Fruit fly (Drosophila melanogaster) whole organism, embryonic: Measurements from ENCODE around the gene CG34245.

Experiments
- CG10979 ChIP-seq: fragments of 200-800 bp; sonication (Bioruptor generic); optimal IDR thresholded peaks from 2 replicates; lab custom pipeline; 2018; ENCODE audit warnings: missing biosample characterization, mild to moderate bottlenecking, missing genetic modification characterization, moderate library complexity
- CG8388 ChIP-seq: fragments of 200-800 bp; sonication (Bioruptor generic); optimal IDR thresholded peaks from 2 replicates; lab custom pipeline; 2019; ENCODE audit warnings: missing biosample characterization, mild to moderate bottlenecking, missing genetic modification characterization, moderate library complexity
- Hand ChIP-seq: fragments of 200-800 bp; sonication (Bioruptor generic); optimal IDR thresholded peaks from 2 replicates; lab custom pipeline; 2017; ENCODE audit warnings: mild to moderate bottlenecking, missing biosample characterization, missing genetic modification reagents, missing genetic modification characterization
- fu2 ChIP-seq: fragments of 200-800 bp; sonication (Bioruptor generic); optimal IDR thresholded peaks from 2 replicates; lab custom pipeline; 2016; ENCODE audit warnings: missing biosample characterization, missing genetic modification characterization
- jing ChIP-seq: fragments of 200-800 bp; sonication (Bioruptor generic); optimal IDR thresholded peaks from 2 replicates; lab custom pipeline; 2018; ENCODE audit warnings: missing biosample characterization, mild to moderate bottlenecking, missing genetic modification characterization
- lab ChIP-seq: fragments of 200-800 bp; sonication (Bioruptor generic); optimal IDR thresholded peaks from 3 replicates; lab custom pipeline; 2017; ENCODE audit warnings: missing biosample characterization, missing genetic modification characterization, mild to moderate bottlenecking, moderate library complexity, missing genetic modification reagents
- sens ChIP-seq: fragments of 200-800 bp; sonication (Bioruptor generic); peaks from one replicate; lab custom pipeline; 2016; ENCODE audit warnings: missing biosample characterization, missing genetic modification characterization
- slbo ChIP-seq: fragments of 200-800 bp; sonication (Bioruptor generic); IDR thresholded peaks from 2 replicates; pipeline ENCODE4 v1.3.6; 2022; ENCODE audit warnings: missing biosample characterization, missing genetic modification characterization
- stwl ChIP-seq: fragments of 200-800 bp; sonication (Bioruptor generic); optimal IDR thresholded peaks from 3 replicates; lab custom pipeline; 2018; ENCODE audit warnings: missing biosample characterization, mild to moderate bottlenecking, missing genetic modification characterization, moderate library complexity
- tna ChIP-seq: fragments of 200-800 bp; sonication (Bioruptor generic); IDR thresholded peaks from 2 replicates; pipeline ENCODE4 v1.3.6; 2022; ENCODE audit warnings: missing biosample characterization, missing genetic modification characterization; ENCODE audit not compliant: partially characterized antibody

Gene CG34245

DNA sequence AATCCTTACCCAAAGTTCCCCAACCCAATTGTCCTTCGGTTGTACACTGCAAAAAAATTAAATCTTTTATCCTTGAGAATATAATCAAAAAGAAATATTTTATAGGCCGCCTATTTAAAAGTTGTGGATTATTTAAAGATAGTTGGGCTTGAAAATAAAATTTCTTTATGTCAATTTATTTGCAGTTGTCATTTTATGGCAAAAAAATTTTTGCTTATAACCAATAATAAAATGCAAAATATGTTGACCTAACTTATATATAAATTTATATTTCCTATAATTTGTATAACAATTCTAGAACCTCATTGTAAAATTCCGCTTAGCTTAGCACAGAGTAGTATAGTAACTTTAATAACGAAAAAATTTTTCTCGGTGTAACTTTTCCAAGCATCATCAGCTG lies 46.8 kb downstream of the CG34245 start (continued):
- TF ChIP-seq stwl (no peak), CG8388 (GFP tag; lab: Kevin White, UChicago) (no peak), slbo (peak; percentile 13; the same call in 1 of the 2 replicates), CG10979 (tag; lab: Kevin White, UChicago) (no peak), sens (peak; percentile 20), jing (GFP tag; lab: Kevin White, UChicago) (no peak), lab (GFP tag; lab: Kevin White, UChicago) (peak; percentile 51), fu2 (no peak), tna (no peak), Hand (peak; percentile 29)
